3 worm cellular contexts compared by ENCODE assay signal in the genomic region with DNA sequence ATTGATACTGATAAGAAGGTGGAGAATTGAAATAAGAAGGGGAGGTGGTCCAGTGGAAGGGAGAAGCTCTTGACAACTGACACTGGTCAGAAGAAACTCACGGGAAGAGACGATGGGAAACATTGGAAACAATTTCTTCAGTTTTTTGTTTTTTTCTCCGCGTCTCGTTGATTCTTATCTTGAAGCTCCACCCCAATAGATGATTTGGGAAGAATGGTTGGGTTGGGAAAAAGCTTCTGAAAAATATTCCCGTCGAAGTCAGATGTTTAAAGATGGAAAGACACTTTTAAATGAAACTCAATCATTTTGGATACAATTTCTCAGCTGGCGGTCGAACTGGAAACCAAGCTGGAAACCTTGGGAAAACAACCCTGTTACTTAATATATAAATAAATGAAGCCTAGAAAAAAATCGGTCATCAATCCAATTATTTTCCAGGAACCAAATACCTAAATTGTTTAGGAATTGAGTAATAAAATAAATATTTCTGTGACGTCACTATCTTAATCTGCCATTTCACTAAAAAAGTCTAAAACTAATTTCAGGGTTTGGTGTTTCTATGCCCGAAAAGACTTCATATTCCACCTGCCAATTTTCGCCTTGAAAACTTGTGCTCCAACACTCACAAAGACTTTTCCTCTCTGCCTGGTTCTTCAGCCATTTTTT.
TF ChIP-seq lines count a peak whose summit lies in the region.

A gene (minus strand): TSS at position 101 of the 666 bp plus-strand sequence.
A gene (plus strand): TSS at position 616 of the 666 bp plus-strand sequence.

TF ChIP-seq in whole organism, L1 larva, 84 proteins besides CTCF, POLR2A, EP300 and RAD21:
- peak; percentile 43 for TF ChIP-seq rnt-1 (tag; optimal IDR thresholded peaks at IDR 0.05; lab: Kevin White, UChicago)
- TF ChIP-seq nhr-237 (tag; optimal IDR thresholded peaks at IDR 0.05; lab: Kevin White, UChicago): no peak
- no peak for TF ChIP-seq ets-5 (GFP tag; IDR thresholded peaks at IDR 0.05; lab: Robert Waterston, UW)
- peak; percentile 23 for TF ChIP-seq fkh-8 (tag; optimal IDR thresholded peaks at IDR 0.05; lab: Kevin White, UChicago)
- TF ChIP-seq ztf-11 (tag; optimal IDR thresholded peaks at IDR 0.05; lab: Kevin White, UChicago): no peak
- no peak for TF ChIP-seq lsy-2 (tag; optimal IDR thresholded peaks at IDR 0.05; lab: Kevin White, UChicago)
- peak; percentile 17 for TF ChIP-seq nhr-47 (tag; optimal IDR thresholded peaks at IDR 0.05; lab: Kevin White, UChicago)
- TF ChIP-seq alr-1 (tag; optimal IDR thresholded peaks at IDR 0.05; lab: Kevin White, UChicago; ENCODE audit: borderline replicate concordance): no peak
- no peak for TF ChIP-seq ceh-88 (GFP tag; IDR thresholded peaks at IDR 0.05; lab: Robert Waterston, UW)
- no peak for TF ChIP-seq hlh-4 (tag; optimal IDR thresholded peaks at IDR 0.05; lab: Kevin White, UChicago)
- TF ChIP-seq nhr-71 (tag; optimal IDR thresholded peaks at IDR 0.05; lab: Kevin White, UChicago): no peak
- no peak for TF ChIP-seq egl-27 (tag; optimal IDR thresholded peaks at IDR 0.05; lab: Kevin White, UChicago)

TF ChIP-seq in whole organism, mixed stage, embryonic, 35 proteins besides CTCF, POLR2A, EP300 and RAD21:
- TF ChIP-seq nhr-12 (tag; optimal IDR thresholded peaks at IDR 0.05; lab: Kevin White, UChicago) (no peak), unc-62 (GFP tag; optimal IDR thresholded peaks at IDR 0.05; lab: Kevin White, UChicago) (no peak), drap-1 (GFP tag; optimal IDR thresholded peaks at IDR 0.05; lab: Kevin White, UChicago) (no peak), pha-4 (tag; optimal IDR thresholded peaks at IDR 0.05; lab: Kevin White, UChicago) (no peak), hlh-1 (tag; optimal IDR thresholded peaks at IDR 0.05; lab: Kevin White, UChicago) (peak; percentile 63), ztf-11 (tag; optimal IDR thresholded peaks at IDR 0.05; lab: Kevin White, UChicago) (no peak), unc-120 (tag; optimal IDR thresholded peaks at IDR 0.05; lab: Kevin White, UChicago; ENCODE audit: poor library complexity, severe bottlenecking) (peak; percentile 3), sem-2 (GFP tag; optimal IDR thresholded peaks at IDR 0.05; lab: Kevin White, UChicago) (no peak), ceh-39 (tag; optimal IDR thresholded peaks at IDR 0.05; lab: Kevin White, UChicago) (no peak), lin-32 (GFP tag; optimal IDR thresholded peaks at IDR 0.05; lab: Kevin White, UChicago) (no peak), ces-1 (GFP tag; optimal IDR thresholded peaks at IDR 0.05; lab: Kevin White, UChicago) (no peak)

TF ChIP-seq in whole organism, young adult, 124 proteins besides CTCF, POLR2A, EP300 and RAD21:
- no peak for TF ChIP-seq F52B5.7 (tag; optimal IDR thresholded peaks at IDR 0.05; lab: Kevin White, UChicago)
- peak; percentile 4 for TF ChIP-seq nhr-80 (tag; optimal IDR thresholded peaks at IDR 0.05; lab: Kevin White, UChicago)
